Worm (Caenorhabditis elegans): Measurements from ENCODE around the gene srsx-32.
A peak's percentile ranks its signal among the peaks of the same experiment; 100 is the strongest.

srsx-32 gene

DNA sequence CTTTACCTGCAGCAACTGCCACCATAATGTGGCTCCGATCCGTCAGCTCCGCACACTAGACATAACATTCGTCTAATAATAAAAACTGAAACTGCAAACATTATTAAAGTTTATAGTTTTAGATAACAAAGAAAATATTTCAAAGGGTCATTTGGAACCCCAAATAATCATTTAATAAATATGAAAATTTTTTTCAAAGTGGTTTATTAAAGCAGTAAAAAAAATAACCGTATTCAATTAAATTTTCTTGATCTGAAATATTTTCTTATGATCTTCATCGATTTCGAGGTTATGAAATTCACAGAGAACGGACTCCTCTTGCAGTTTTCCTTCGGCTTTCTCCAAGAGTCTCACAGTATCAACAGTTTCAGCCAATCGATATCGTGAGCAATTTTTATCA lies 31.2 kb upstream of the srsx-32 start, which contains the start of gene nhr-163:
Gene nhr-163, minus strand, starts transcription at position 101 of the 400 bp plus-strand sequence.
- TF ChIP-seq mep-1 (tag; optimal IDR thresholded peaks at IDR 0.05) (no peak), zip-8 (tag; optimal IDR thresholded peaks at IDR 0.05) (no peak), hlh-1 (tag; optimal IDR thresholded peaks at IDR 0.05) (no peak), snpc-4 (tag; optimal IDR thresholded peaks at IDR 0.05) (no peak), M03D4.4 (tag; optimal IDR thresholded peaks at IDR 0.05) (no peak), elt-1 (tag; optimal IDR thresholded peaks at IDR 0.05; ENCODE audit: borderline replicate concordance, insufficient read depth) (no peak), ces-1 (GFP tag; optimal IDR thresholded peaks at IDR 0.05) (no peak), nhr-76 (tag; optimal IDR thresholded peaks at IDR 0.05) (no peak), unc-120 (tag; optimal IDR thresholded peaks at IDR 0.05; ENCODE audit: poor library complexity, severe bottlenecking) (no peak), mls-2 (tag; optimal IDR thresholded peaks at IDR 0.05) (no peak), nhr-12 (tag; optimal IDR thresholded peaks at IDR 0.05) (no peak), sem-2 (GFP tag; optimal IDR thresholded peaks at IDR 0.05) (no peak), ceh-39 (tag; optimal IDR thresholded peaks at IDR 0.05) (no peak), ceh-43 (GFP tag; optimal IDR thresholded peaks at IDR 0.05) (no peak), ztf-11 (tag; optimal IDR thresholded peaks at IDR 0.05) (no peak), blmp-1 (tag; optimal IDR thresholded peaks at IDR 0.05) (no peak), nhr-28 (tag; optimal IDR thresholded peaks at IDR 0.05) (no peak), sptf-1 (tag; optimal IDR thresholded peaks at IDR 0.05) (no peak)

DNA sequence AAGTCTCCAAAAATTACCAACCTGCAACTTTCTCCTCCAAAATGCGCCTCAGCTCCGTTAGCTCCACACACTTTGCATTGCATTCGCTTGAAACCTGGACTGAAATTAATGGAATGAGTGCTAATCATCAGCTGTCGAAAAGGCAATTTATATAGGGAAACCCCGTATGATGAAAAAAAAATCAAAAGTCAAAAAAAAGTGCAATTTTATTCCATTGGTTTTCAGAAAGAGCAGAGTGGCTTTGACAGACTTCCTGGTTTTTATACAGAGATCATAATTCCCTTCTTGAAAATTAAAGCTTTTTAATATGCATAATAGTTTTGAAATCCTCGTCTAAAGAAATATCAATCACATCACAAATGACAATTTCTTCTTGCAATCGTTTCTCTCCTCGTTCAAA lies 29.5 kb upstream of the srsx-32 start, which contains the start of gene nhr-139:
Gene nhr-139, minus strand, starts transcription at position 101 of the 400 bp plus-strand sequence.
- TF ChIP-seq elt-3 (tag; optimal IDR thresholded peaks at IDR 0.05) (no peak), ztf-11 (tag; optimal IDR thresholded peaks at IDR 0.05) (no peak), nhr-76 (tag; optimal IDR thresholded peaks at IDR 0.05) (no peak), drap-1 (GFP tag; optimal IDR thresholded peaks at IDR 0.05) (no peak), nhr-237 (tag; optimal IDR thresholded peaks at IDR 0.05) (no peak), blmp-1 (tag; optimal IDR thresholded peaks at IDR 0.05) (no peak), cnd-1 (tag; optimal IDR thresholded peaks at IDR 0.05) (no peak), ham-2 (GFP tag; optimal IDR thresholded peaks at IDR 0.05) (no peak), unc-62 (GFP tag; optimal IDR thresholded peaks at IDR 0.05) (no peak), nhr-28 (tag; optimal IDR thresholded peaks at IDR 0.05) (no peak), sptf-1 (tag; optimal IDR thresholded peaks at IDR 0.05) (no peak), bed-3 (GFP tag; optimal IDR thresholded peaks at IDR 0.05) (no peak), lsy-2 (tag; optimal IDR thresholded peaks at IDR 0.05) (no peak), zip-8 (tag; optimal IDR thresholded peaks at IDR 0.05) (no peak), nhr-12 (tag; optimal IDR thresholded peaks at IDR 0.05) (no peak)

DNA sequence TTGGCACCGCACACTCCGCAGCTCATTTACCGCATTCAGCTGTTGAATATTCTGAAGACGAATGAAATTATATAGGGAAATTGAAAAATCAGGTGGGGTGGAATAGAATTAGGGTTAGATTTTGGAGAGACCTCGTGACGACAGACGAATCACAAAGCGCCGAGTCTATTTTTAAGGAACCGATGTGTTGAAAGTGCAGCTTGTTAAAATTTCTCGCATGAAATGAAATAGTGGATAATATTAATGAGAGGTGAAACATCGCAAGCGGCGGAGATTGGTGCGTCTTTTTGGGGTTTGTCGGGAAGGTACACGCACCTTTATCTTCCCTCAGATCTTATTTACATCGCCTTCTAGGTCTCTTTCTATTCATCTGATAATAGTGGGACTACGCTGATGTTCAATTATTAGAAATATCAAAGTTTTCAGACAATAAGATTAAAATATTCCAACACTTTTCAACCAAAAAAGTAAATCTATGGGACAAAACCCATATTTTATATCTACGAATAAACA lies 27.5 kb upstream of the srsx-32 start, which contains the start of gene nhr-140:
Gene nhr-140, minus strand, starts transcription at position 51 of the 513 bp plus-strand sequence.
- TF ChIP-seq elt-1 (tag; optimal IDR thresholded peaks at IDR 0.05; ENCODE audit: borderline replicate concordance, insufficient read depth) (peak; percentile 93), unc-62 (GFP tag; optimal IDR thresholded peaks at IDR 0.05) (no peak)

DNA sequence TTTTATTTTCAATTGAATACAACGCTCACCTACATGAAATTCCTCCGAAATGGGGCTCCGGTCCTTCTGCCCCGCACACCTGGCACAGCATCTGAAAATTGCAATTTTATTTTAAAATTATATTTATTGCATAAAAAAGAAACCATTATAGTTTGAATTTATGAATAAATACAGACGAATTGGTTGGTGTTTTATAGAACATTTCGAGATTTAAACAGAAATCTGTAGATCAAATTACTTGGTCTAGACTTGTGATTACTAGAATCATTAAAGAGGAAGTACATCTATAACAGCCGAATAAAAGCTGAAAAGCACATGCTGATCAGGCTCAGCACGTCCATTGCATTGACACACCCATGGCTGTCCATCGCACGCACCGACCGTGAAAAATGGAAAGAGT lies 25.4 kb upstream of the srsx-32 start, which contains the start of gene nhr-162:
Gene nhr-162, minus strand, starts transcription at position 101 of the 400 bp plus-strand sequence.
- TF ChIP-seq mab-5 (tag; optimal IDR thresholded peaks at IDR 0.05), result no peak
- no peak for TF ChIP-seq cnd-1 (tag; optimal IDR thresholded peaks at IDR 0.05)
- no peak for TF ChIP-seq sem-2 (GFP tag; optimal IDR thresholded peaks at IDR 0.05)
- no peak for TF ChIP-seq elt-1 (tag; optimal IDR thresholded peaks at IDR 0.05; ENCODE audit: borderline replicate concordance, insufficient read depth)
- TF ChIP-seq tbx-8 (GFP tag; optimal IDR thresholded peaks at IDR 0.05), result no peak
- no peak for TF ChIP-seq unc-120 (tag; optimal IDR thresholded peaks at IDR 0.05; ENCODE audit: poor library complexity, severe bottlenecking)
- TF ChIP-seq nhr-76 (tag; optimal IDR thresholded peaks at IDR 0.05), result no peak
- no peak for TF ChIP-seq drap-1 (GFP tag; optimal IDR thresholded peaks at IDR 0.05)
- no peak for TF ChIP-seq unc-62 (GFP tag; optimal IDR thresholded peaks at IDR 0.05)
- TF ChIP-seq ceh-43 (GFP tag; optimal IDR thresholded peaks at IDR 0.05), result no peak
- no peak for TF ChIP-seq flh-1 (GFP tag; optimal IDR thresholded peaks at IDR 0.05)
- no peak for TF ChIP-seq bed-3 (GFP tag; optimal IDR thresholded peaks at IDR 0.05)

DNA sequence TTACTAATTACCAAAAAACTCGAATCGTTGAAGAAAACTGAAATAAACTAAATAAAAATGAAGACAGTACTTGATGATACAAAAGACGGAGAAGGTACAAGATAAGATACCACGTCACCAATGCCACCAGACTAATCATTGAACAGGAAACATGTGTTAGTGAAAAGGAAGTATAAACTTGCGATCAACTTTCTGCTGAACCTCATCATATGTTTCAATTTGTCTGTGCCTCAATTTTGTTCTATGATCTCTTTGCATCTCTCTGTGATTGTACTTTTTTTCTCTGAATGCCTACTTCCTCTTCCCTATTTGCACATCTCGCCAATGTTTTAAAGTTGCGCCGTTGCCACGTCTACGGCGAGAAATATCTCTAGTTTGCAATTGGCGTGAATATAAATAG lies 23.2 kb upstream of the srsx-32 start:
- TF ChIP-seq elt-1 (tag; optimal IDR thresholded peaks at IDR 0.05; ENCODE audit: borderline replicate concordance, insufficient read depth) (no peak), lin-32 (GFP tag; optimal IDR thresholded peaks at IDR 0.05) (no peak), ceh-83 (GFP tag; optimal IDR thresholded peaks at IDR 0.05) (no peak)
